Worm (Caenorhabditis elegans) whole organism, L1 larva: ENCODE measurements around the gene C44C10.5.
"Not testable (repeated sequence)": the region's sequence is repeated elsewhere in the genome, so short reads cannot be mapped to it uniquely, and the experiment has no call there.

ENCODE experiments used
- Y116A8C.19 ChIP-seq: sonication (generic microtip); optimal IDR thresholded peaks from 2 replicates; lab custom pipeline; 2016; ENCODE audit warnings: missing compliant biosample characterization, missing genetic modification characterization, borderline replicate concordance
- ceh-8 ChIP-seq: fragments of 200-800 bp; sonication (Bioruptor generic); optimal IDR thresholded peaks from 2 replicates; lab custom pipeline; 2018; ENCODE audit warnings: mild to moderate bottlenecking, missing genetic modification characterization, moderate library complexity, missing compliant biosample characterization
- fkh-10 ChIP-seq: sonication (generic microtip); optimal IDR thresholded peaks from 2 replicates; lab custom pipeline; 2017; ENCODE audit warnings: missing biosample characterization, missing genetic modification reagents, missing genetic modification characterization
- hpl-2 ChIP-seq: fragments of 150-350 bp; optimal IDR thresholded peaks from 2 replicates; lab custom pipeline; 2014; ENCODE audit warnings: missing biosample characterization, missing genetic modification reagents, missing genetic modification characterization
- lin-15B ChIP-seq: fragments of 150-350 bp; sonication (generic microtip); optimal IDR thresholded peaks from 3 replicates; lab custom pipeline; 2014; ENCODE audit warnings: missing biosample characterization, missing genetic modification characterization
- lir-3 ChIP-seq: sonication (generic microtip); optimal IDR thresholded peaks from 2 replicates; lab custom pipeline; 2016; ENCODE audit warnings: mild to moderate bottlenecking, missing genetic modification characterization, moderate library complexity, missing compliant biosample characterization; ENCODE audit not compliant: poor library complexity
- nhr-237 ChIP-seq: fragments of 150-350 bp; optimal IDR thresholded peaks from 2 replicates; lab custom pipeline; 2014; ENCODE audit warnings: missing biosample characterization, missing genetic modification characterization
- nhr-28 ChIP-seq: fragments of 150-350 bp; optimal IDR thresholded peaks from 2 replicates; lab custom pipeline; 2014; ENCODE audit warnings: missing biosample characterization, missing genetic modification characterization
- sptf-1 ChIP-seq: fragments of 150-350 bp; optimal IDR thresholded peaks from 2 replicates; lab custom pipeline; 2014; ENCODE audit warnings: missing biosample characterization, missing genetic modification characterization
- unc-86 ChIP-seq: sonication (generic microtip); optimal IDR thresholded peaks from 2 replicates; lab custom pipeline; 2016; ENCODE audit warnings: missing genetic modification characterization, missing compliant biosample characterization

ce11 chrX:11643767-11644235 is 46.5 kb upstream of the C44C10.5 start, which contains the start of gene sto-4:
- not testable (repeated sequence) for TF ChIP-seq hpl-2 (GFP tag; lab: Kevin White, UChicago); nhr-237 (tag; lab: Kevin White, UChicago); sptf-1 (tag; lab: Kevin White, UChicago); nhr-28 (tag; lab: Kevin White, UChicago); lin-15B (tag; lab: Kevin White, UChicago); Y116A8C.19 (tag; lab: Kevin White, UChicago); fkh-10 (GFP tag; lab: Kevin White, UChicago)
- TF ChIP-seq unc-86 (tag; lab: Kevin White, UChicago) (peak; percentile 90), lir-3 (tag; lab: Kevin White, UChicago) (peak; percentile 24), ceh-8 (peak; percentile 95)
